Worm (Caenorhabditis elegans) whole organism, L4 larva: ENCODE data around the gene clec-219.

Source experiments
- D1046.2 ChIP-seq: fragments of 200-800 bp; sonication (Bioruptor generic); IDR thresholded peaks from 2 replicates; pipeline ENCODE4 v1.3.6; 2022; ENCODE audit warnings: missing genetic modification characterization, missing compliant biosample characterization
- F10B5.3 ChIP-seq: sonication (generic microtip); optimal IDR thresholded peaks from 2 replicates; lab custom pipeline; 2016; ENCODE audit warnings: mild to moderate bottlenecking, missing genetic modification characterization, missing compliant biosample characterization
- F26F4.8 ChIP-seq: fragments of 200-800 bp; sonication (Bioruptor generic); conservative IDR thresholded peaks from 2 replicates; pipeline ENCODE4 v1.3.6; 2022; ENCODE audit warnings: missing genetic modification characterization, missing compliant biosample characterization
- F37D6.2 ChIP-seq: sonication (generic microtip); optimal IDR thresholded peaks from 2 replicates; lab custom pipeline; 2016; ENCODE audit warnings: mild to moderate bottlenecking, missing genetic modification characterization, missing compliant biosample characterization
- F44E2.7 ChIP-seq: fragments of 200-800 bp; sonication (Bioruptor generic); IDR thresholded peaks from 2 replicates; pipeline ENCODE4 v2.1.2; 2022; ENCODE audit warnings: missing genetic modification characterization, missing compliant biosample characterization
- ZK546.5 ChIP-seq, 2 experiments: sonication (generic microtip); optimal IDR thresholded peaks; 2 replicates each; lab custom pipeline; 2017; ENCODE audit warnings: missing biosample characterization in 2 of 2, missing genetic modification characterization in 2 of 2
- aly-2 ChIP-seq: sonication (generic microtip); optimal IDR thresholded peaks from 2 replicates; lab custom pipeline; 2018; ENCODE audit warnings: missing biosample characterization, missing genetic modification characterization
- ama-1 ChIP-seq: fragments of 150-350 bp; optimal IDR thresholded peaks from 2 replicates; lab custom pipeline; 2014; ENCODE audit warnings: inconsistent platforms, mixed read lengths
- attf-4 ChIP-seq: sonication (generic microtip); optimal IDR thresholded peaks from 3 replicates; lab custom pipeline; 2017; ENCODE audit warnings: missing biosample characterization, missing genetic modification characterization
- ceh-20 ChIP-seq: fragments of 200-800 bp; sonication (Bioruptor generic); IDR thresholded peaks from 2 replicates; pipeline ENCODE4 v1.3.6; 2022; ENCODE audit warnings: missing genetic modification reagents, missing genetic modification characterization, missing compliant biosample characterization
- ceh-28 ChIP-seq: fragments of 150-350 bp; optimal IDR thresholded peaks from 2 replicates; lab custom pipeline; 2014; ENCODE audit warnings: missing biosample characterization, missing genetic modification reagents, missing genetic modification characterization
- ceh-32 ChIP-seq: sonication (generic microtip); optimal IDR thresholded peaks from 2 replicates; lab custom pipeline; 2016; ENCODE audit warnings: mild to moderate bottlenecking, missing genetic modification characterization, missing compliant biosample characterization; ENCODE audit not compliant: poor library complexity
- ceh-82 ChIP-seq: sonication (generic microtip); optimal IDR thresholded peaks from 2 replicates; lab custom pipeline; 2017; ENCODE audit warnings: missing biosample characterization, missing genetic modification characterization
- ces-1 ChIP-seq: fragments of 150-350 bp; sonication (generic microtip); optimal IDR thresholded peaks from 4 replicates; lab custom pipeline; 2014; ENCODE audit warnings: missing biosample characterization, missing genetic modification reagents, missing genetic modification characterization
- daf-16 ChIP-seq, 3 experiments: sonication (generic microtip); optimal IDR thresholded peaks; 2 replicates each; lab custom pipeline; 2016 to 2017; ENCODE audit warnings: missing genetic modification characterization in 3 of 3, missing genetic modification reagents in 3 of 3, mild to moderate bottlenecking in 2 of 3, missing compliant biosample characterization in 2 of 3, missing biosample characterization in 1 of 3, moderate library complexity in 1 of 3
- daf-19 ChIP-seq: fragments of 200-800 bp; sonication (Bioruptor generic); conservative IDR thresholded peaks from 2 replicates; pipeline ENCODE4 v1.3.6; 2022; ENCODE audit warnings: missing genetic modification characterization, missing compliant biosample characterization
- dmd-8 ChIP-seq: fragments of 200-800 bp; sonication (Bioruptor generic); IDR thresholded peaks from 2 replicates; pipeline ENCODE4 v1.3.6; 2022; ENCODE audit warnings: missing genetic modification characterization, missing compliant biosample characterization
- fkh-10 ChIP-seq: fragments of 150-350 bp; optimal IDR thresholded peaks from 2 replicates; lab custom pipeline; 2014; ENCODE audit warnings: missing biosample characterization, missing genetic modification reagents, missing genetic modification characterization
- hif-1 ChIP-seq, 2 experiments: sonication (generic microtip); optimal IDR thresholded peaks; 2 replicates each; lab custom pipeline; 2016 to 2017; ENCODE audit warnings: missing compliant biosample characterization in 2 of 2, missing genetic modification characterization in 2 of 2, missing genetic modification reagents in 2 of 2, missing genotype in 2 of 2, mild to moderate bottlenecking in 1 of 2
- lin-1 ChIP-seq: fragments of 200-800 bp; sonication (Bioruptor generic); IDR thresholded peaks from 2 replicates; pipeline ENCODE4 v1.3.6; 2022; ENCODE audit warnings: missing genetic modification reagents, missing genetic modification characterization, missing compliant biosample characterization
- lin-13 ChIP-seq: fragments of 150-350 bp; optimal IDR thresholded peaks from 2 replicates; lab custom pipeline; 2014; ENCODE audit warnings: missing biosample characterization, missing genetic modification reagents, missing genetic modification characterization
- lin-15B ChIP-seq: fragments of 150-350 bp; sonication (generic microtip); optimal IDR thresholded peaks from 3 replicates; lab custom pipeline; 2014; ENCODE audit warnings: missing biosample characterization, missing genetic modification characterization
- lin-38 ChIP-seq: fragments of 200-800 bp; sonication (Bioruptor generic); IDR thresholded peaks from 2 replicates; pipeline ENCODE4 v1.3.6; 2022; ENCODE audit warnings: missing genetic modification reagents, missing genetic modification characterization, missing compliant biosample characterization
- lin-39 ChIP-seq: fragments of 150-350 bp; optimal IDR thresholded peaks from 2 replicates; lab custom pipeline; 2014; ENCODE audit warnings: missing biosample characterization, missing genetic modification reagents, missing genetic modification characterization
- lir-3 ChIP-seq: sonication (generic microtip); optimal IDR thresholded peaks from 2 replicates; lab custom pipeline; 2016; ENCODE audit warnings: mild to moderate bottlenecking, missing genetic modification characterization, missing compliant biosample characterization
- lsy-2 ChIP-seq, 2 experiments: fragments of 150-350 bp in 1 of 2; sonication (generic microtip) in 1 of 2; optimal IDR thresholded peaks; 2 replicates each; lab custom pipeline; 2014 to 2017; ENCODE audit warnings: missing biosample characterization in 2 of 2, missing genetic modification characterization in 2 of 2
- mdt-29 ChIP-seq: fragments of 200-800 bp; sonication (Bioruptor generic); IDR thresholded peaks from 2 replicates; pipeline ENCODE4 v1.3.6; 2022; ENCODE audit warnings: missing genetic modification reagents, missing genetic modification characterization, missing compliant biosample characterization
- mep-1 ChIP-seq: fragments of 150-350 bp; sonication (generic microtip); optimal IDR thresholded peaks from 3 replicates; lab custom pipeline; 2014; ENCODE audit warnings: missing biosample characterization, missing genetic modification characterization
- mes-2 ChIP-seq: sonication (generic microtip); optimal IDR thresholded peaks from 2 replicates; lab custom pipeline; 2016; ENCODE audit warnings: missing genotype, mild to moderate bottlenecking, missing genetic modification characterization, missing compliant biosample characterization; ENCODE audit not compliant: poor library complexity, severe bottlenecking
- mxl-3 ChIP-seq: fragments of 200-800 bp; sonication (Bioruptor generic); optimal IDR thresholded peaks from 2 replicates; lab custom pipeline; 2018; ENCODE audit warnings: mild to moderate bottlenecking, missing genetic modification characterization, missing compliant biosample characterization
- nhr-10 ChIP-seq: fragments of 150-350 bp; optimal IDR thresholded peaks from 2 replicates; lab custom pipeline; 2014; ENCODE audit warnings: missing biosample characterization, missing genetic modification characterization
- nhr-11 ChIP-seq: fragments of 150-350 bp; optimal IDR thresholded peaks from 2 replicates; lab custom pipeline; 2014; ENCODE audit warnings: missing biosample characterization, missing genetic modification characterization
- nhr-111 ChIP-seq: fragments of 200-800 bp; sonication (Bioruptor generic); optimal IDR thresholded peaks from 2 replicates; lab custom pipeline; 2018; ENCODE audit warnings: mild to moderate bottlenecking, missing genetic modification characterization, missing compliant biosample characterization
- nhr-237 ChIP-seq: sonication (generic microtip); optimal IDR thresholded peaks from 2 replicates; lab custom pipeline; 2017; ENCODE audit warnings: missing biosample characterization, missing genetic modification characterization
- nhr-25 ChIP-seq: sonication (generic microtip); optimal IDR thresholded peaks from 2 replicates; lab custom pipeline; 2017; ENCODE audit warnings: missing genetic modification characterization, mild to moderate bottlenecking, missing compliant biosample characterization, antibody characterized with exemption, moderate library complexity, borderline replicate concordance; ENCODE audit not compliant: insufficient read depth
- nhr-41 ChIP-seq: fragments of 200-800 bp; sonication (Bioruptor generic); IDR thresholded peaks from 2 replicates; pipeline ENCODE4 v1.3.6; 2022; ENCODE audit warnings: missing genetic modification reagents, missing genetic modification characterization, missing compliant biosample characterization
- nhr-48 ChIP-seq: sonication (generic microtip); optimal IDR thresholded peaks from 2 replicates; lab custom pipeline; 2016; ENCODE audit warnings: mild to moderate bottlenecking, missing genetic modification characterization, missing compliant biosample characterization
- nhr-77 ChIP-seq: fragments of 150-350 bp; optimal IDR thresholded peaks from 2 replicates; lab custom pipeline; 2014; ENCODE audit warnings: missing biosample characterization, missing genetic modification characterization
- pha-4 ChIP-seq, 2 experiments: fragments of 150-350 bp in 1 of 2; fragments of 200-800 bp in 1 of 2; sonication (Bioruptor generic) in 1 of 2; IDR thresholded peaks in 1 of 2; optimal IDR thresholded peaks in 1 of 2; 2 replicates each; pipeline versions ENCODE4 v1.3.6 to Lab custom; 2014 to 2022; ENCODE audit warnings: missing genetic modification characterization in 2 of 2, missing genetic modification reagents in 2 of 2, missing biosample characterization in 1 of 2, missing compliant biosample characterization in 1 of 2
- pqm-1 ChIP-seq: sonication (generic microtip); optimal IDR thresholded peaks from 2 replicates; lab custom pipeline; 2017; ENCODE audit warnings: missing biosample characterization, missing genetic modification characterization
- set-16 ChIP-seq: fragments of 200-800 bp; sonication (Bioruptor generic); IDR thresholded peaks from 2 replicates; pipeline ENCODE4 v1.3.6; 2022; ENCODE audit warnings: missing genetic modification reagents, missing genetic modification characterization, missing compliant biosample characterization
- snpc-4 ChIP-seq: fragments of 150-350 bp; optimal IDR thresholded peaks from 2 replicates; lab custom pipeline; 2014; ENCODE audit warnings: missing biosample characterization, missing genetic modification characterization
- spr-1 ChIP-seq: sonication (generic microtip); optimal IDR thresholded peaks from 2 replicates; lab custom pipeline; 2016; ENCODE audit warnings: mild to moderate bottlenecking, missing genetic modification characterization, missing compliant biosample characterization
- tra-1 ChIP-seq: fragments of 200-800 bp; sonication (Bioruptor generic); IDR thresholded peaks from 2 replicates; pipeline ENCODE4 v1.3.6; 2022; ENCODE audit warnings: missing genetic modification reagents, missing genetic modification characterization, missing compliant biosample characterization
- unc-130 ChIP-seq: sonication (generic microtip); optimal IDR thresholded peaks from 2 replicates; lab custom pipeline; 2016; ENCODE audit warnings: missing genetic modification reagents, missing genetic modification characterization, missing compliant biosample characterization
- unc-39 ChIP-seq: sonication (generic microtip); optimal IDR thresholded peaks from 2 replicates; lab custom pipeline; 2017; ENCODE audit warnings: missing biosample characterization, missing genetic modification characterization
- zag-1 ChIP-seq: fragments of 150-350 bp; optimal IDR thresholded peaks from 2 replicates; lab custom pipeline; 2014; ENCODE audit warnings: missing biosample characterization, missing genetic modification characterization
- zfp-2 ChIP-seq: sonication (generic microtip); optimal IDR thresholded peaks from 2 replicates; lab custom pipeline; 2016; ENCODE audit warnings: mild to moderate bottlenecking, missing genetic modification characterization, missing compliant biosample characterization
- zfp-3 ChIP-seq: fragments of 200-800 bp; sonication (Bioruptor generic); conservative IDR thresholded peaks from 2 replicates; pipeline ENCODE4 v1.3.6; 2022; ENCODE audit warnings: missing genetic modification reagents, missing genetic modification characterization, missing compliant biosample characterization
- zip-2 ChIP-seq: fragments of 150-350 bp; optimal IDR thresholded peaks from 2 replicates; lab custom pipeline; 2014; ENCODE audit warnings: missing biosample characterization, missing genetic modification characterization

Gene clec-219

DNA sequence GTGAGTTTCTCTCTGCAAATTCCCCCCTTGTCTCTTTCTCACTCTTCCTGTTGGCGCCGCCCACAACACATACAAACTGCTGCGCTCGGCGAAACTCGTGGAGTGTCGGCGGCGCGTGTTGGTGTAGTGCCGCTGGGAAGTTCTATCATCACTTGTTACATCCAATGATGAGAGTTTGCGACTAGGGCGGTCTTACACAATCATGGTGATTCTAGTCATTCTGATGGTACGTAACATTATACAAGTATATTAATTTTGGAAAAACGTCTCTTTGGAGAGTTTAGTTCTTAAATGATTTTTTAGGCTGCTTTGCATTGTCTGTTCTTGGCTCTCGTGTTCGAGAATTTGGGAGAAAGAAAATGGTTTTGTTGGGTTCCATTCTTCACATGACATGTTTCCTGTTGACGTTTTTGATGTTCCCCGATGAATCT lies 30.7 kb downstream of the clec-219 start (continued):
- peak; percentile 19 for TF ChIP-seq nhr-10 (tag; lab: Kevin White, UChicago)
- no peak for TF ChIP-seq zag-1
- TF ChIP-seq ceh-28 = no peak
- TF ChIP-seq daf-16 (GFP tag; optimal IDR thresholded peaks at IDR 0.05; lab: Kevin White, UChicago) = peak; percentile 64 to 69
- TF ChIP-seq daf-16 (tag; optimal IDR thresholded peaks at IDR 0.05; lab: Kevin White, UChicago) = peak; percentile 87
- peak; percentile 88; the same call in 1 of the 2 replicates for TF ChIP-seq lin-1
- peak; percentile 76; the same call in 1 of the 2 replicates for TF ChIP-seq pha-4 (GFP tag; IDR thresholded peaks at IDR 0.05; lab: Robert Waterston, UW)
- no peak for TF ChIP-seq pha-4 (tag; optimal IDR thresholded peaks at IDR 0.05; lab: Kevin White, UChicago)
- no peak for TF ChIP-seq zfp-3
- no peak for TF ChIP-seq F26F4.8 (GFP tag; lab: Robert Waterston, UW)
- peak; percentile 90 for TF ChIP-seq mes-2
- peak; percentile 79 for TF ChIP-seq mxl-3 (GFP tag; lab: Kevin White, UChicago)
- no peak for TF ChIP-seq fkh-10 (GFP tag; lab: Kevin White, UChicago)
- no peak for TF ChIP-seq nhr-77
- TF ChIP-seq lin-15B = no peak
- no peak for TF ChIP-seq zfp-2 (tag; lab: Kevin White, UChicago)
- peak; percentile 49; the same call in 1 of the 2 replicates for TF ChIP-seq tra-1 (GFP tag; lab: Robert Waterston, UW)
- TF ChIP-seq lin-39 (tag; lab: Kevin White, UChicago) = no peak
- peak; percentile 89 for TF ChIP-seq F10B5.3 (tag; lab: Kevin White, UChicago)
- no peak for TF ChIP-seq ces-1 (GFP tag; lab: Kevin White, UChicago)
- TF ChIP-seq D1046.2 = no peak
- no peak for TF ChIP-seq ZK546.5 (tag; optimal IDR thresholded peaks at IDR 0.05; lab: Kevin White, UChicago)
- TF ChIP-seq dmd-8 = peak; percentile 62
- TF ChIP-seq ama-1 (lab: Kevin White, UChicago) = peak; percentile 98
- peak; percentile 6 for TF ChIP-seq F37D6.2
- peak; percentile 80 for TF ChIP-seq unc-130 (GFP tag; lab: Kevin White, UChicago)
- TF ChIP-seq ceh-20 (GFP tag; lab: Robert Waterston, UW) = 0 out of 2 replicates have a peak, but pooled peaks have one; percentile 42
- TF ChIP-seq hif-1 (tag; optimal IDR thresholded peaks at IDR 0.05; lab: Kevin White, UChicago) = peak; percentile 21 to 25
- no peak for TF ChIP-seq unc-39 (tag; lab: Kevin White, UChicago)
- peak; percentile 57 to 75 for TF ChIP-seq lsy-2 (tag; optimal IDR thresholded peaks at IDR 0.05; lab: Kevin White, UChicago)
- TF ChIP-seq mdt-29 = 0 out of 2 replicates have a peak, but pooled peaks have one; percentile 56
- TF ChIP-seq nhr-48 (tag; lab: Kevin White, UChicago) = peak; percentile 89
- 0 out of 2 replicates have a peak, but pooled peaks have one; percentile 47 for TF ChIP-seq nhr-41 (GFP tag; lab: Robert Waterston, UW)
- TF ChIP-seq mep-1 (tag; lab: Kevin White, UChicago) = peak; percentile 91
- no peak for TF ChIP-seq ceh-82 (tag; lab: Kevin White, UChicago)
- TF ChIP-seq zip-2 (tag; lab: Kevin White, UChicago) = peak; percentile 59
- peak; percentile 78 for TF ChIP-seq lin-13 (GFP tag; lab: Kevin White, UChicago)
- TF ChIP-seq aly-2 (tag; lab: Kevin White, UChicago) = no peak
- TF ChIP-seq pqm-1 (tag; lab: Kevin White, UChicago) = peak; percentile 66
- TF ChIP-seq spr-1 (tag; lab: Kevin White, UChicago) = peak; percentile 79
- peak; percentile 74 for TF ChIP-seq nhr-111 (GFP tag; lab: Kevin White, UChicago)
- TF ChIP-seq F44E2.7 (GFP tag; lab: Robert Waterston, UW) = no peak
- peak; percentile 95 for TF ChIP-seq snpc-4 (tag; lab: Kevin White, UChicago)
- no peak for TF ChIP-seq attf-4 (tag; lab: Kevin White, UChicago)
- peak; percentile 12 for TF ChIP-seq ceh-32 (tag; lab: Kevin White, UChicago)
- peak; percentile 32 for TF ChIP-seq nhr-11 (tag; lab: Kevin White, UChicago)
- TF ChIP-seq lin-38 = peak; percentile 77
- peak; percentile 82 for TF ChIP-seq nhr-25 (tag; lab: Kevin White, UChicago)
- peak; percentile 19 for TF ChIP-seq lir-3 (tag; lab: Kevin White, UChicago)
- TF ChIP-seq daf-19 (GFP tag; lab: Robert Waterston, UW) = 0 out of 2 replicates have a peak, but pooled peaks have one; percentile 7
- TF ChIP-seq nhr-237 (tag; lab: Kevin White, UChicago) = no peak
- no peak; the same call in none of the 2 replicates for TF ChIP-seq set-16 (GFP tag; lab: Robert Waterston, UW)
